Fruit fly (Drosophila melanogaster): ENCODE measurements around the gene Best1.

Gene Best1

DNA sequence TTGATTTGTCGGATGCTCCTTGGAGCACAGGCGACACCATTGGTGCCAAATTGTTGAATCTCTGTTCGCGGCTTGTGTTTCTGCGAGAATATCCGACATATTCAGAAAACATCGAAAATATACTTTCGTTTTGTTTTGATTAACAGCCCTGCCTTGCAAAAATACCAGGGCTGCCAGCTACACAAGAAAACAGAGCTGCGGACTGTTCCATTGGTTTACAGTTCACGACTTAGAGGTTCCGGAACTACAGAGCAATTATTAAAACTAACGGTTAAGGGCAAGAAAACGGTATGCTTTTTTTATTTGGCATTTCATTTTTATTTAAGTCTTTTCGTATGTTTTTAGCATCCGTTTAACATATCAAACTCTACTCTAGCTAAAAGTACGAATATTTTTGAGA is 9.1 kb downstream of the Best1 start, which contains the start of gene CG6254 (continued):
- TF ChIP-seq wek (GFP tag; optimal IDR thresholded peaks at IDR 0.05) (no peak), Spps (tag; optimal IDR thresholded peaks at IDR 0.05) (no peak), pan (optimal IDR thresholded peaks at IDR 0.05) (no peak), pan (GFP tag; optimal IDR thresholded peaks at IDR 0.05 in 1 of 2, IDR thresholded peaks at IDR 0.05 in 1 of 2) (peak in 1 of 2 experiments; percentile 22), CG7786 (GFP tag; optimal IDR thresholded peaks at IDR 0.05) (peak; percentile 34), bowl (GFP tag; IDR thresholded peaks at IDR 0.05) (no peak), fd96Cb (tag; optimal IDR thresholded peaks at IDR 0.05) (peak; percentile 22), onecut (GFP tag; IDR thresholded peaks at IDR 0.05) (no peak), CG2875 (GFP tag; optimal IDR thresholded peaks at IDR 0.05) (no peak), pnt (GFP tag; optimal IDR thresholded peaks at IDR 0.05) (peak; percentile 12), CkIIα-i1 (GFP tag; IDR thresholded peaks at IDR 0.05) (no peak), CG13894 (tag; optimal IDR thresholded peaks at IDR 0.05) (no peak), tio (GFP tag; optimal IDR thresholded peaks at IDR 0.05) (no peak), CG11093 (GFP tag; IDR thresholded peaks at IDR 0.05) (no peak), ATbp (GFP tag; optimal IDR thresholded peaks at IDR 0.05) (no peak), run (tag; optimal IDR thresholded peaks at IDR 0.05) (no peak), CG11696 (GFP tag; IDR thresholded peaks at IDR 0.05) (no peak), nmo (GFP tag; optimal IDR thresholded peaks at IDR 0.05) (no peak), mirr (GFP tag; optimal IDR thresholded peaks at IDR 0.05) (peak; percentile 29), dan (GFP tag; IDR thresholded peaks at IDR 0.05) (no peak), Meics (GFP tag; optimal IDR thresholded peaks at IDR 0.05) (peak; percentile 50), CG7372 (GFP tag; IDR thresholded peaks at IDR 0.05) (peak; percentile 35; the same call in 1 of the 2 replicates), CG10274 (GFP tag; optimal IDR thresholded peaks at IDR 0.05) (no peak), Asciz (GFP tag; optimal IDR thresholded peaks at IDR 0.05) (no peak), Abd-B (GFP tag; optimal IDR thresholded peaks at IDR 0.05) (peak; percentile 10), croc (GFP tag; conservative IDR thresholded peaks at IDR 0.05) (no peak), CG32767 (GFP tag; IDR thresholded peaks at IDR 0.05) (no peak), CG12071 (GFP tag; optimal IDR thresholded peaks at IDR 0.05) (no peak), maf-S (GFP tag; optimal IDR thresholded peaks at IDR 0.05) (no peak), NFAT (GFP tag; IDR thresholded peaks at IDR 0.05) (peak; percentile 82), zfh1 (GFP tag; IDR thresholded peaks at IDR 0.05) (0 out of 3 replicates have a peak, but pooled peaks have one; percentile 30), Dad (GFP tag; optimal IDR thresholded peaks at IDR 0.05) (no peak), B-H2 (GFP tag; optimal IDR thresholded peaks at IDR 0.05) (peak; percentile 71), lab (GFP tag; optimal IDR thresholded peaks at IDR 0.05) (no peak), CG3847 (GFP tag; IDR thresholded peaks at IDR 0.05) (0 out of 2 replicates have a peak, but pooled peaks have one; percentile 22), Lim3 (GFP tag; IDR thresholded peaks at IDR 0.05) (no peak), CG31388 (GFP tag; optimal IDR thresholded peaks at IDR 0.05) (no peak), Pdp1 (GFP tag; optimal IDR thresholded peaks at IDR 0.05) (peak in 1 of 2 experiments; percentile 29), mld (GFP tag; IDR thresholded peaks at IDR 0.05; ENCODE audit: partially characterized antibody) (no peak), CG3065 (GFP tag; optimal IDR thresholded peaks at IDR 0.05) (no peak), sqz (GFP tag; optimal IDR thresholded peaks at IDR 0.05) (no peak), ato (GFP tag; IDR thresholded peaks at IDR 0.05; ENCODE audit: partially characterized antibody) (peak; percentile 60; the same call in 1 of the 2 replicates), zfh2 (GFP tag; optimal IDR thresholded peaks at IDR 0.05) (peak; percentile 50), Optix (GFP tag; IDR thresholded peaks at IDR 0.05) (no peak), CG13624 (GFP tag; optimal IDR thresholded peaks at IDR 0.05) (peak; percentile 13), H2.0 (GFP tag; IDR thresholded peaks at IDR 0.05) (no peak), abd-A (tag; optimal IDR thresholded peaks at IDR 0.05) (no peak), zen2 (GFP tag; IDR thresholded peaks at IDR 0.05; ENCODE audit: partially characterized antibody) (0 out of 3 replicates have a peak, but pooled peaks have one; percentile 24), Nf-YB (GFP tag; optimal IDR thresholded peaks at IDR 0.05) (no peak), CG4328 (GFP tag; optimal IDR thresholded peaks at IDR 0.05) (no peak), Oaz (GFP tag; IDR thresholded peaks at IDR 0.05) (no peak)
